Worm (Caenorhabditis elegans): ENCODE data around the gene T16G1.7.
A peak's percentile ranks its signal among the peaks of the same experiment; 100 is the strongest.

T16G1.7 gene

DNA sequence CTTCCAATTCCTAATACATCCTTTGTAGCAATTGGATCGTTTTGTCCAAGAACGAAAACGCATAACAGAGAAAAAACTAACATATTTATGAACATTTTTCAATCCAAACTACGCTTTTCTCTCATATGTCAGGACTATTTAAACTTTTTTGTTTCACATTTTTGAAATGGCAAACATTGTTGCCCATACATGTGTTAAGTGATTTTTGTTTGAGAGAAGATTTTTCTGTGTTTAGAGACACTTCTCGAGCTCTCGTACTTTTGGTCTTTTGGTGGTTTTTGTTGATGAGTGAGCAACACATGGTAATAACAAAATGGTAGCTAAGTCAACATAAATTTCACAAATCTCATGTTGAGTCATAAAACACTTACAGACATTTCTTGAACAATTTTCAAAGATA, 29.8 kb downstream of the T16G1.7 start, which contains the start of gene ttr-28:
Gene ttr-28, minus strand, starts transcription at position 101 of the 400 bp plus-strand sequence.
- TF ChIP-seq nhr-84 (tag; optimal IDR thresholded peaks at IDR 0.05) (no peak), pag-3 (tag; optimal IDR thresholded peaks at IDR 0.05; ENCODE audit: borderline replicate concordance, insufficient read depth) (no peak), aly-2 (tag; optimal IDR thresholded peaks at IDR 0.05) (no peak), xbp-1 (tag; optimal IDR thresholded peaks at IDR 0.05) (no peak), mef-2 (tag; optimal IDR thresholded peaks at IDR 0.05) (no peak), efl-1 (optimal IDR thresholded peaks at IDR 0.05) (no peak), efl-1 (GFP tag; optimal IDR thresholded peaks at IDR 0.05 in 1 of 2) (no peak), sox-4 (tag; optimal IDR thresholded peaks at IDR 0.05) (no peak), skn-1 (tag; optimal IDR thresholded peaks at IDR 0.05) (no peak), pqm-1 (tag; optimal IDR thresholded peaks at IDR 0.05) (no peak), vab-15 (tag; optimal IDR thresholded peaks at IDR 0.05) (no peak), C16A3.4 (tag; optimal IDR thresholded peaks at IDR 0.05) (no peak), efl-3 (GFP tag; optimal IDR thresholded peaks at IDR 0.05) (no peak), mab-9 (GFP tag; IDR thresholded peaks at IDR 0.05) (no peak), lin-35 (GFP tag; optimal IDR thresholded peaks at IDR 0.05) (no peak), hpl-2 (GFP tag; optimal IDR thresholded peaks at IDR 0.05) (no peak), elt-3 (tag; optimal IDR thresholded peaks at IDR 0.05) (no peak), grh-1 (GFP tag; IDR thresholded peaks at IDR 0.05) (no peak), unc-62 (GFP tag; optimal IDR thresholded peaks at IDR 0.05) (no peak), irx-1 (tag; optimal IDR thresholded peaks at IDR 0.05) (no peak), lin-15B (tag; optimal IDR thresholded peaks at IDR 0.05) (no peak)

DNA sequence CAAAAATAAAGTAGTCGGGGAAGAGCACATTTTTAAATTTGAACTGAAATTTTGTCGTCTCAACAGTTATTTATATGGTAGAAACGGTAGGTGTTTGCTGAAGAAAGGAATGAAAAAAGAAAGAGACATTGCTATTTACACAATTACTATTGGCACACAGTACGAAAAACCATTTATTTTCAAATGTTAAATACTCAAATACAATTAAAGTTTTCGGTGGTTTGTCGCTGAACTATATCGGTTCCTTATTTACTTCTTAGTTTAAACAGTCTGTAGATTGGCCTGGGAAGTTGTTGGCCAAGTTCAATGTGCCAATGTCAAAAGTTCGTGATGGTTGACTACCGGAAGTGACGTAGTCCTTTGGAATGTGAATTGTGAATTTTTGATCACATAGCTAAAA, 30.9 kb downstream of the T16G1.7 start, which contains the start of gene ttr-27:
Gene ttr-27, minus strand, starts transcription at position 45 of the 400 bp plus-strand sequence.
- TF ChIP-seq efl-1 (optimal IDR thresholded peaks at IDR 0.05): no peak
- TF ChIP-seq efl-1 (GFP tag; optimal IDR thresholded peaks at IDR 0.05 in 1 of 2): peak in 1 of 2 experiments; percentile 12
- TF ChIP-seq lin-14 (GFP tag; optimal IDR thresholded peaks at IDR 0.05): peak; percentile 34
- TF ChIP-seq nhr-77 (tag; optimal IDR thresholded peaks at IDR 0.05): peak; percentile 23
- TF ChIP-seq tlp-1 (tag; optimal IDR thresholded peaks at IDR 0.05): no peak
- no peak for TF ChIP-seq irx-1 (tag; optimal IDR thresholded peaks at IDR 0.05)
- TF ChIP-seq unc-30 (tag; optimal IDR thresholded peaks at IDR 0.05): no peak
- no peak for TF ChIP-seq sup-37 (GFP tag; optimal IDR thresholded peaks at IDR 0.05)
- no peak for TF ChIP-seq aly-2 (tag; optimal IDR thresholded peaks at IDR 0.05)
- peak; percentile 36 for TF ChIP-seq tbx-2 (tag; optimal IDR thresholded peaks at IDR 0.05)

DNA sequence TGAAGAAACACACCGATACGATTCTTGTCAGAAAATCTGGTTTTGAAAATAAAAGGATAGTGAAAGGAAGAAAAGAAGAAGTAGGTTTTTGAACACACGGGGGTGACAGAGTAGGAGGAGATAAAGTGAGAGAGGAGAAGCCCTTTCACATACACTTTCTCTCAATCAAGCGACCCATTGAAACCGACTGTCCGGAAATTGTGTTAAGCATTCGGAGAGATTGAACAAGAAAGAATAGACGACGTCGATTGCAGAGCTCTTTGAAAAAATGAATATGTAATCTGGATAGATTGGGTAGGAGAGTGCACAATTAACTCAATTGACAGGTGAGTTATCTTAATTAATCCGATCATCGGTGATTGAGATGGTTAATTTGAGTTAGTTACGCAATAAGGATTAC, 33.6 kb downstream of the T16G1.7 start:
- TF ChIP-seq blmp-1 (tag; optimal IDR thresholded peaks at IDR 0.05): peak; percentile 64
- peak; percentile 60 for TF ChIP-seq fkh-10 (GFP tag; optimal IDR thresholded peaks at IDR 0.05)
- 0 out of 2 replicates have a peak, but pooled peaks have one; percentile 19 for TF ChIP-seq mab-9 (GFP tag; IDR thresholded peaks at IDR 0.05)
- TF ChIP-seq lin-14 (GFP tag; optimal IDR thresholded peaks at IDR 0.05): peak; percentile 66
- TF ChIP-seq snpc-4 (tag; optimal IDR thresholded peaks at IDR 0.05): no peak

DNA sequence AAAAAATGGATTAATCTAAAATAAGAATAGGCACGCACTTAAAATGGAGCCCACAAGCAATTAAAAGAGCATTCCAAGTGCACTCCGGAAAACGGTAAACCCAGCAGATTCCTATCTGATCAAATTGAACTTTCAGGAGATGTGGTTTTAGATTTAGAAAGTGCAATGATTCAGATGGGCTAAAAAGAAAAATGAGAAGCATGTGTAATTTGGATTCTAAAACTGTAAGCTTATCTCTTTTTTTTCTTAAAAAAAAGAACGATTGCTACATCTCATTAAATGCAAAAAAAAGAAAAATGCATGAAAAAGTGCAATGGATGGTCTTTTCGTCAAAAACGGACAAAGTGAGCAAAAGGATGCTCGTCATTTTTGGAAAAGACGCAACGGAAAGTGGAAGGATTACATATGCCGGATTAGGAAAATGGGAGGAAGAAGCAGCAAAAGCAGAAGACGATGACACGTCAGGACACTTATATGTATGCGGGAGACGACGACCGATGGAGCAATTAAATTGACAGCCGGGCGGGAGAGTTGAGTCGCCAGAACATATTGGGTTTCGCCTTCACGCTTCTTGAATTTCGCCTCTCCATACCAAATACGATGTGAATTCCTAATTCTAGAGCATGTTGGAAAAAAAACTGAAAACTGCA, 36.2 kb downstream of the T16G1.7 start:
- TF ChIP-seq ceh-63 (GFP tag; optimal IDR thresholded peaks at IDR 0.05) (peak; percentile 13), nhr-84 (tag; optimal IDR thresholded peaks at IDR 0.05) (no peak), ztf-4 (tag; optimal IDR thresholded peaks at IDR 0.05) (no peak), elt-3 (tag; optimal IDR thresholded peaks at IDR 0.05) (no peak), ama-1 (optimal IDR thresholded peaks at IDR 0.05) (no peak), ceh-82 (tag; optimal IDR thresholded peaks at IDR 0.05) (peak in 1 of 3 experiments; percentile 12), C34B4.2 (tag; optimal IDR thresholded peaks at IDR 0.05) (no peak), aly-2 (tag; optimal IDR thresholded peaks at IDR 0.05) (no peak), unc-86 (tag; optimal IDR thresholded peaks at IDR 0.05) (no peak), jun-1 (tag; optimal IDR thresholded peaks at IDR 0.05) (no peak), efl-1 (optimal IDR thresholded peaks at IDR 0.05) (no peak), efl-1 (GFP tag; optimal IDR thresholded peaks at IDR 0.05 in 1 of 2) (peak in 1 of 2 experiments; percentile 60), ceh-88 (GFP tag; IDR thresholded peaks at IDR 0.05) (no peak), lin-14 (GFP tag; optimal IDR thresholded peaks at IDR 0.05) (peak; percentile 41), C04F5.9 (tag; optimal IDR thresholded peaks at IDR 0.05) (no peak), fos-1 (tag; optimal IDR thresholded peaks at IDR 0.05) (no peak), dsc-1 (tag; optimal IDR thresholded peaks at IDR 0.05) (peak; percentile 33), egl-13 (tag; optimal IDR thresholded peaks at IDR 0.05) (peak; percentile 8), fkh-10 (GFP tag; optimal IDR thresholded peaks at IDR 0.05) (no peak), zip-4 (GFP tag; optimal IDR thresholded peaks at IDR 0.05) (no peak), pax-3 (tag; optimal IDR thresholded peaks at IDR 0.05) (peak; percentile 32)
